Worm (Caenorhabditis elegans) whole organism, late embryonic: ENCODE results near the gene ZK1290.10.

ENCODE experiments used
- C08G9.2 ChIP-seq: sonication (generic microtip); optimal IDR thresholded peaks from 2 replicates; lab custom pipeline; 2016; ENCODE audit warnings: mild to moderate bottlenecking, missing genetic modification characterization, moderate library complexity, missing compliant biosample characterization
- pha-4 ChIP-seq: fragments of 150-350 bp; optimal IDR thresholded peaks from 2 replicates; lab custom pipeline; 2018; ENCODE audit warnings: missing biosample characterization, missing genetic modification reagents, missing genetic modification characterization

DNA sequence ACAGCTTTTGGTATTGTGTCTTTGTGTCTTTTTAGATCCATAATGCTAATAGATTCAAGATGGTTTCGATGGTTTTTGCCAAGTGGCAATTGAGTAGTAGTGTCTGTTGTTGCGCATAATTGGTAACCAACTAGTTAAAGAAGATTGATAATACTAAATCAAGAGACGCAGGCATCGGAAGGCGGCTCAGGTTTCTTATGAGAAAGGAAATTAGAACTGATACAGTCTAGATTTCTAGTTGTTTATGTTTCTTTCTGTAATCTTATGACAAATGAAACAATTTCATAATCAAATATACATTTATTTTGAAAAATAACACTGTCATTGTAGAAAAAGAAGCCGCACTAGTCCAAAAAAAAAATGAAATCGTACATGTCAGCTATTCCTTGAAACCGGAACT is at the start of gene ZK1290.10:
- no peak for TF ChIP-seq C08G9.2 (tag; lab: Kevin White, UChicago)
- TF ChIP-seq pha-4 (tag; lab: Kevin White, UChicago): no peak
